Worm (Caenorhabditis elegans): Measurements from ENCODE around the gene bca-2.

DNA sequence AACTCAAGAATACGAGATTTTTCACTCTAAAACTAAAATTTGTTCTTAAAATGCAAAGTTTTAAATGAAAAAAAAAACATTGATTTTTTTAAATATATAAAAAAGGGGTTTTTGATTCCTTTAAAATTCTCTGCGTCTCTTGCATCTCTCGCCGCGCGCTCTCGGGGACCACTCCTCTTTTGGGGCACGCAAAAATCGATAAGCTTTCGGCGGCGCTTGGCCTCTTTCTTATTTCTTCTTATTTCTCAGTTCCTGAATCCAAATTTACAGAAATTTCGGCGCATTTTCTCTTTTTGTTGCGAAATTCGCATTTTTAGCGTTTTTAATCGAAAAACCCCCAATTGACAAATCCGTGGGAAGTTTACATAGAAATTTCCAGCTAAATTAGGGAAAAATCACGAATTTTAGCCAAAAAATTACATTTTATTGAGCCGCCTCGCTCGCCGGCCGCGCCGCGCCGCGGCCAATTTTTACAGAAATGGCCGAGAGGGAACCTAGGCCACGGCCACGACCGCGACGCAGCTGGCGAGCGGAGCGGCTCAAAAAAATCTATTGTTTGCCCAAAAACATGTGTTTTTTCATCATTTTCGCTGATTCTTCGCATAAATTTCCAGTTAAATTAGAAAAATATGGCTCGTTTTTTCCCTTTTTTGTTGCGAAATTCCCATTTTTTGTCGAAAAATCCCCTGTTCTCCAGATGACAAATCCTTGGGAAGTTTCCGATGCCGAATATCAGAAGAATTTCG lies 19.1 kb upstream of the bca-2 start, which contains the start of gene itsn-1:
- TF ChIP-seq nhr-232 (tag; optimal IDR thresholded peaks at IDR 0.05) (no peak), ama-1 (optimal IDR thresholded peaks at IDR 0.05) (no peak), eyg-1 (tag; optimal IDR thresholded peaks at IDR 0.05) (no peak), F13H6.1 (tag; optimal IDR thresholded peaks at IDR 0.05) (no peak), npax-4 (tag; optimal IDR thresholded peaks at IDR 0.05) (no peak), hlh-13 (GFP tag; optimal IDR thresholded peaks at IDR 0.05) (no peak), tbx-7 (tag; optimal IDR thresholded peaks at IDR 0.05) (no peak), fkh-10 (GFP tag; optimal IDR thresholded peaks at IDR 0.05) (no peak), unc-55 (GFP tag; optimal IDR thresholded peaks at IDR 0.05) (no peak), nhr-11 (tag; optimal IDR thresholded peaks at IDR 0.05) (no peak)
